Worm (Caenorhabditis elegans) whole organism, L1 larva: ENCODE data around the gene K10H10.9.

Source experiments
- C16A3.4 ChIP-seq: fragments of 150-350 bp; optimal IDR thresholded peaks from 2 replicates; lab custom pipeline; 2014; ENCODE audit warnings: missing biosample characterization, missing genetic modification characterization
- aha-1 ChIP-seq: fragments of 150-350 bp; optimal IDR thresholded peaks from 2 replicates; lab custom pipeline; 2014; ENCODE audit warnings: missing biosample characterization, missing genetic modification characterization
- alr-1 ChIP-seq: fragments of 200-800 bp; sonication (Bioruptor generic); optimal IDR thresholded peaks from 2 replicates; lab custom pipeline; 2018; ENCODE audit warnings: borderline replicate concordance, mild to moderate bottlenecking, missing genetic modification characterization, missing compliant biosample characterization
- blmp-1 ChIP-seq: fragments of 150-350 bp; optimal IDR thresholded peaks from 2 replicates; lab custom pipeline; 2014; ENCODE audit warnings: missing biosample characterization, missing genetic modification characterization
- ceh-88 ChIP-seq: fragments of 200-800 bp; sonication (Bioruptor generic); IDR thresholded peaks from 2 replicates; pipeline ENCODE4 v1.3.6; 2022; ENCODE audit warnings: missing genetic modification characterization, missing compliant biosample characterization
- ces-1 ChIP-seq: fragments of 150-350 bp; optimal IDR thresholded peaks from 2 replicates; lab custom pipeline; 2014; ENCODE audit warnings: missing biosample characterization, missing genetic modification reagents, missing genetic modification characterization
- dpl-1 ChIP-seq, 3 experiments: fragments of 150-350 bp in 2 of 3; sonication (generic microtip) in 1 of 3; optimal IDR thresholded peaks; 2 replicates each; lab custom pipeline; 2014 to 2017; ENCODE audit warnings: missing biosample characterization in 3 of 3, missing genetic modification characterization in 3 of 3, missing genetic modification reagents in 3 of 3
- efl-1 ChIP-seq, 4 experiments: fragments of 150-350 bp; optimal IDR thresholded peaks in 3 of 4; peaks in 1 of 4; 1 replicate in 1 of 4; 2 replicates in 3 of 4; lab custom pipeline; 2014; ENCODE audit warnings: missing biosample characterization in 2 of 4, missing genetic modification characterization in 2 of 4, missing genetic modification reagents in 2 of 4
- egl-27 ChIP-seq, 2 experiments: fragments of 150-350 bp in 1 of 2; sonication (generic microtip); optimal IDR thresholded peaks; 3 replicates each; lab custom pipeline; 2017 to 2018; ENCODE audit warnings: missing biosample characterization in 2 of 2, missing genetic modification characterization in 2 of 2, missing genetic modification reagents in 2 of 2
- elt-2 ChIP-seq: sonication (generic microtip); optimal IDR thresholded peaks from 2 replicates; lab custom pipeline; 2016; ENCODE audit warnings: missing genetic modification characterization, mild to moderate bottlenecking, inconsistent platforms, missing compliant biosample characterization, missing genetic modification reagents
- elt-3 ChIP-seq, 6 experiments: fragments of 150-350 bp in 1 of 6; sonication (generic microtip); optimal IDR thresholded peaks; 2 replicates each; lab custom pipeline; 2017 to 2018; ENCODE audit warnings: missing biosample characterization in 6 of 6, missing genetic modification characterization in 6 of 6, inconsistent platforms in 1 of 6
- ets-5 ChIP-seq: fragments of 200-800 bp; sonication (Bioruptor generic); IDR thresholded peaks from 2 replicates; pipeline ENCODE4 v1.3.6; 2022; ENCODE audit warnings: missing genetic modification characterization, missing compliant biosample characterization
- hlh-4 ChIP-seq: sonication (generic microtip); optimal IDR thresholded peaks from 2 replicates; lab custom pipeline; 2016; ENCODE audit warnings: mild to moderate bottlenecking, missing genetic modification characterization, missing compliant biosample characterization
- jun-1 ChIP-seq: fragments of 150-350 bp; optimal IDR thresholded peaks from 2 replicates; lab custom pipeline; 2014; ENCODE audit warnings: missing biosample characterization, missing genetic modification reagents, missing genetic modification characterization
- lin-13 ChIP-seq: fragments of 150-350 bp; optimal IDR thresholded peaks from 2 replicates; lab custom pipeline; 2014; ENCODE audit warnings: missing biosample characterization, missing genetic modification reagents, missing genetic modification characterization
- lin-14 ChIP-seq: fragments of 200-800 bp; sonication (Bioruptor generic); optimal IDR thresholded peaks from 2 replicates; lab custom pipeline; 2018; ENCODE audit warnings: mild to moderate bottlenecking, missing genetic modification characterization, moderate library complexity, missing compliant biosample characterization
- lin-15B ChIP-seq: fragments of 150-350 bp; sonication (generic microtip); optimal IDR thresholded peaks from 3 replicates; lab custom pipeline; 2014; ENCODE audit warnings: missing biosample characterization, missing genetic modification characterization
- lir-3 ChIP-seq: sonication (generic microtip); optimal IDR thresholded peaks from 2 replicates; lab custom pipeline; 2016; ENCODE audit warnings: mild to moderate bottlenecking, missing genetic modification characterization, moderate library complexity, missing compliant biosample characterization; ENCODE audit not compliant: poor library complexity
- nhr-12 ChIP-seq: sonication (generic microtip); optimal IDR thresholded peaks from 2 replicates; lab custom pipeline; 2017; ENCODE audit warnings: missing biosample characterization, missing genetic modification characterization
- nhr-19 ChIP-seq: fragments of 200-800 bp; sonication (Bioruptor generic); conservative IDR thresholded peaks from 2 replicates; pipeline ENCODE4 v1.3.6; 2022; ENCODE audit warnings: missing genetic modification characterization, missing compliant biosample characterization
- nhr-20 ChIP-seq: sonication (generic microtip); optimal IDR thresholded peaks from 2 replicates; lab custom pipeline; 2016; ENCODE audit warnings: mild to moderate bottlenecking, missing genetic modification characterization, missing compliant biosample characterization
- nhr-76 ChIP-seq: sonication (generic microtip); optimal IDR thresholded peaks from 2 replicates; lab custom pipeline; 2017; ENCODE audit warnings: missing biosample characterization, missing genetic modification characterization
- nhr-84 ChIP-seq: sonication (generic microtip); optimal IDR thresholded peaks from 2 replicates; lab custom pipeline; 2017; ENCODE audit warnings: missing biosample characterization, missing genetic modification characterization
- nhr-85 ChIP-seq: sonication (generic microtip); peaks from one replicate; lab custom pipeline; 2016; ENCODE audit warnings: missing genetic modification characterization, inconsistent platforms, missing compliant biosample characterization
- nhr-90 ChIP-seq: sonication (generic microtip); optimal IDR thresholded peaks from 2 replicates; lab custom pipeline; 2016; ENCODE audit warnings: mild to moderate bottlenecking, missing genetic modification characterization, missing compliant biosample characterization; ENCODE audit not compliant: poor library complexity
- pqm-1 ChIP-seq: sonication (generic microtip); optimal IDR thresholded peaks from 3 replicates; lab custom pipeline; 2017; ENCODE audit warnings: missing biosample characterization, missing genetic modification characterization
- skn-1 ChIP-seq: fragments of 150-350 bp; optimal IDR thresholded peaks from 2 replicates; lab custom pipeline; 2014; ENCODE audit warnings: missing biosample characterization, missing genetic modification characterization
- snpc-4 ChIP-seq: fragments of 150-350 bp; optimal IDR thresholded peaks from 2 replicates; lab custom pipeline; 2014; ENCODE audit warnings: missing biosample characterization, missing genetic modification characterization
- snu-23 ChIP-seq: sonication (generic microtip); optimal IDR thresholded peaks from 2 replicates; lab custom pipeline; 2016; ENCODE audit warnings: missing genetic modification characterization, missing compliant biosample characterization
- swsn-7 ChIP-seq: sonication (generic microtip); optimal IDR thresholded peaks from 2 replicates; lab custom pipeline; 2016; ENCODE audit warnings: missing genetic modification characterization, missing compliant biosample characterization
- unc-98 ChIP-seq: fragments of 200-800 bp; sonication (Bioruptor generic); IDR thresholded peaks from 2 replicates; pipeline ENCODE4 v1.3.6; 2022; ENCODE audit warnings: missing genetic modification characterization, missing compliant biosample characterization
- vab-15 ChIP-seq: sonication (generic microtip); optimal IDR thresholded peaks from 2 replicates; lab custom pipeline; 2017; ENCODE audit warnings: missing genotype, mild to moderate bottlenecking, missing genetic modification characterization, missing compliant biosample characterization
- xbp-1 ChIP-seq: sonication (generic microtip); optimal IDR thresholded peaks from 2 replicates; lab custom pipeline; 2016; ENCODE audit warnings: missing genetic modification characterization, missing compliant biosample characterization
- zip-4 ChIP-seq: fragments of 200-800 bp; sonication (Bioruptor generic); optimal IDR thresholded peaks from 2 replicates; lab custom pipeline; 2018; ENCODE audit warnings: mild to moderate bottlenecking, missing genetic modification characterization, moderate library complexity, missing compliant biosample characterization

Gene K10H10.9

DNA sequence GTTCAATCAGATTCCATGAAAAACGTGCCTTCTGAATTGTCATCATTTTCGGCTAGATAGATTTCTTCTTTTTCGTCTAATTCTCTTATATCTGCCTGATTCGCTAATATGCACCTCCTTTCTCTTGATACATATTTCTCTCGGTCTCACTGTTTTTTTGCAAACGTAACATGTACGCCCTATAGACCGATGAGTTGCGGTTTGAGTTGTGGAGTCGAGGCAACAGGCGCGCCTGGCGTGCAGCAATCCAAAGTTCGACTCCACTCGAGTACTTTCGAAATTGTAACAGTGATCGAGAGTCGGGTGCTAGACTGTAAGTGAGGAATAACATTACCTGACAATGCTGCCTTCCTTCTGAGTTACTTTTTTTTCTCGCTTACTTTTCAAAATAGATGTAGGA, 18.1 kb downstream of the K10H10.9 start (continued):
- TF ChIP-seq pqm-1 (tag; lab: Kevin White, UChicago): peak; percentile 7
- TF ChIP-seq xbp-1 (tag; lab: Kevin White, UChicago): peak; percentile 68
- peak; percentile 93 for TF ChIP-seq C16A3.4
- peak; percentile 54 for TF ChIP-seq ceh-88 (GFP tag; lab: Robert Waterston, UW)
- TF ChIP-seq lin-15B: no peak
- peak; percentile 74 for TF ChIP-seq swsn-7 (tag; lab: Kevin White, UChicago)
- TF ChIP-seq ets-5: no peak
- TF ChIP-seq ces-1: no peak
- no peak for TF ChIP-seq hlh-4 (tag; lab: Kevin White, UChicago)
- TF ChIP-seq snpc-4 (tag; lab: Kevin White, UChicago): peak; percentile 75

DNA sequence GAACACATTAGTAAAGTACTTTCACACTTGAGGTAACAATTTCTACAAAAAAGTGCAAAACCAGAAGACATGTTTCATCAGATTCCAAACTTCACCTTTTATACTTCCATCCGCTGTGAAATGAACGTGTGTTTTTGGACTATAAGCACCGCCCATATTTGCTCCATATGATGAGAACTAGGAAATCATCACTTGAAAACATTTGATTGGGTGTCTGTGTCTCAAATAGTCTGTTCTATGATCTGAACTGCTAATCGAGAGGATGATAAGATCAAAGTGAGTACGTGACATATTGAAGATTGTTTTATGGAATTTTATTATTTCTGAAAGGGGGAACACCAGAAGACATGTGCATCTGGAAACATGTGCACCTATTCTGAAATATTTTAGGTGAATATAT, 19.6 kb downstream of the K10H10.9 start:
- TF ChIP-seq nhr-20 (tag; lab: Kevin White, UChicago) (peak; percentile 45), nhr-90 (tag; lab: Kevin White, UChicago) (peak; percentile 12), vab-15 (tag; lab: Kevin White, UChicago) (no peak), blmp-1 (tag; lab: Kevin White, UChicago) (peak; percentile 39), unc-98 (no peak), snu-23 (peak; percentile 9), lin-14 (GFP tag; lab: Kevin White, UChicago) (peak; percentile 34), skn-1 (tag; lab: Kevin White, UChicago) (peak; percentile 44), alr-1 (no peak), nhr-19 (GFP tag; lab: Robert Waterston, UW) (0 out of 2 replicates have a peak, but pooled peaks have one; percentile 14), nhr-12 (no peak), efl-1 (optimal IDR thresholded peaks at IDR 0.05; lab: Kevin White, UChicago) (no peak), efl-1 (GFP tag; optimal IDR thresholded peaks at IDR 0.05 in 1 of 2; lab: Kevin White, UChicago) (peak in 1 of 2 experiments; percentile 27), elt-3 (tag; optimal IDR thresholded peaks at IDR 0.05; lab: Kevin White, UChicago) (peak in 4 of 6 experiments; percentile 22 to 47 (median 31))
- TF ChIP-seq, all 84 proteins: peak for 9

DNA sequence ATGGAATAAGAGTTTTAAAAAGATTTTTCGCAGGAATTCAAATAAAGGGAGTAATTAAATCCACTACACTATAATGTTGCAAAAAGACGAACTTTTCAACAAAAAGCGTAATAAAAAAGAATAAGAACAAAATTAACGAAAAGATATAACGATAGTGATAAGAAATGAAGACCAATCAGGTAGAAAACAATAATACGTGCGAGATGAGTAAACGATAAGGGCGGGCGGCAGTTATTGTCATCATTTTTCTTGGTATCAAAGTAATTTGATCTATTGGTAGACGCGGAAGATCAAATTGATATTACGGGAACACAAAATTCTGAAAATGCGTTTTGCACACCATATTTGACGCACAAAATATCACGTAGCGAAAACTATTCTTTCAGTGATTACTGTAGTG, 20.5 kb downstream of the K10H10.9 start:
- no peak for TF ChIP-seq snu-23
- no peak for TF ChIP-seq nhr-84 (tag; lab: Kevin White, UChicago)
- no peak for TF ChIP-seq aha-1 (tag; lab: Kevin White, UChicago)
- peak; percentile 76 for TF ChIP-seq nhr-85
- peak; percentile 33 for TF ChIP-seq blmp-1 (tag; lab: Kevin White, UChicago)
- TF ChIP-seq elt-3 (tag; optimal IDR thresholded peaks at IDR 0.05; lab: Kevin White, UChicago): peak in 1 of 6 experiments; percentile 2
- no peak for TF ChIP-seq unc-98
- TF ChIP-seq egl-27 (tag; optimal IDR thresholded peaks at IDR 0.05; lab: Kevin White, UChicago): no peak
- peak; percentile 30 for TF ChIP-seq skn-1 (tag; lab: Kevin White, UChicago)
- no peak for TF ChIP-seq lin-13
- TF ChIP-seq lin-14 (GFP tag; lab: Kevin White, UChicago): peak; percentile 19
- peak; percentile 49 for TF ChIP-seq elt-2 (tag; lab: Kevin White, UChicago)
- TF ChIP-seq nhr-20 (tag; lab: Kevin White, UChicago): peak; percentile 2

DNA sequence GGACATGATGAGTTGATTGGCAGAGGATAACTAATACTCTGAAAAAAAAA, 20.7 kb downstream of the K10H10.9 start, which contains the start of gene cysl-2:
Gene cysl-2, minus strand, starts transcription at position 38 of the 50 bp plus-strand sequence.
- TF ChIP-seq nhr-76 (tag; lab: Kevin White, UChicago) (no peak), dpl-1 (GFP tag; optimal IDR thresholded peaks at IDR 0.05; lab: Kevin White, UChicago) (no peak)

DNA sequence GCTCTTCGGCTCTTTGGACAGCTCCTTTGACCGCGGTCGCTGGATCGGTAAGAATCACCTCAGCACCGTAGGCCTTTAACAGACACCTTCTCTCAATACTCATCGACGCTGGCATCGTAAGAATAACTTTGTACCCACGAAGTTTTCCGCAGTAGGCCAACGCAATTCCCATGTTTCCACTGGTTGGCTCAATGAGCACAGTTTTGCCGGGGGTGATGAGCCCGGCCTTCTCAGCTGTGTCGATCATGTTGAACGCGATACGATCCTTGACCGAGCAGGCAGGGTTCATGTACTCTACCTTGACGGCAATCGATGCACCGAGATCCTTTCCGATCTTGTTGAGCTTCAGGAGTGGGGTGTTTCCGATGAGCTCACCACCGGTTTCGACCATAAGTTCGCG, 20.9 kb downstream of the K10H10.9 start:
- TF ChIP-seq aha-1 (tag; lab: Kevin White, UChicago) (no peak), jun-1 (tag; lab: Kevin White, UChicago) (no peak), zip-4 (GFP tag; lab: Kevin White, UChicago) (no peak), lir-3 (no peak), C16A3.4 (no peak)
- TF ChIP-seq, all 84 proteins: peak for 0
